Worm (Caenorhabditis elegans) whole organism, young adult: ENCODE results near the gene fbxb-22.

Experiments used
- B0261.1 ChIP-seq: sonication (generic microtip); optimal IDR thresholded peaks from 2 replicates; lab custom pipeline; 2016; ENCODE audit warnings: mild to moderate bottlenecking, missing genetic modification characterization, moderate library complexity, missing compliant biosample characterization
- C06A6.2 ChIP-seq: fragments of 200-800 bp; sonication (Bioruptor generic); conservative IDR thresholded peaks from 2 replicates; pipeline ENCODE4 v1.3.6; 2022; ENCODE audit warnings: missing genetic modification characterization, missing compliant biosample characterization
- F52B5.7 ChIP-seq: sonication (generic microtip); optimal IDR thresholded peaks from 2 replicates; lab custom pipeline; 2016; ENCODE audit warnings: mild to moderate bottlenecking, missing genetic modification characterization, missing compliant biosample characterization
- K12H6.12 ChIP-seq: fragments of 200-800 bp; sonication (Bioruptor generic); optimal IDR thresholded peaks from 2 replicates; lab custom pipeline; 2018; ENCODE audit warnings: mild to moderate bottlenecking, missing genetic modification characterization, missing compliant biosample characterization
- T26A5.8 ChIP-seq: sonication (generic microtip); optimal IDR thresholded peaks from 2 replicates; lab custom pipeline; 2016; ENCODE audit warnings: missing genetic modification characterization, missing compliant biosample characterization
- ama-1 ChIP-seq, 3 experiments: fragments of 150-350 bp in 1 of 3; sonication (generic microtip) in 2 of 3; optimal IDR thresholded peaks; 2 replicates each; lab custom pipeline; 2014 to 2018; ENCODE audit warnings: missing biosample characterization in 2 of 3, missing genetic modification characterization in 2 of 3, missing genetic modification reagents in 2 of 3
- aptf-3 ChIP-seq: fragments of 200-800 bp; sonication (Bioruptor generic); IDR thresholded peaks from 2 replicates; pipeline ENCODE4 v1.3.6; 2022; ENCODE audit warnings: missing genetic modification characterization, missing compliant biosample characterization
- attf-5 ChIP-seq: fragments of 200-800 bp; sonication (Bioruptor generic); optimal IDR thresholded peaks from 2 replicates; lab custom pipeline; 2018; ENCODE audit warnings: mild to moderate bottlenecking, missing genetic modification characterization, missing compliant biosample characterization
- attf-6 ChIP-seq: fragments of 200-800 bp; sonication (Bioruptor generic); IDR thresholded peaks from 2 replicates; pipeline ENCODE4 v1.3.6; 2022; ENCODE audit warnings: missing genetic modification reagents, missing genetic modification characterization, missing compliant biosample characterization
- ccch-3 ChIP-seq: fragments of 200-800 bp; sonication (Bioruptor generic); optimal IDR thresholded peaks from 2 replicates; lab custom pipeline; 2018; ENCODE audit warnings: mild to moderate bottlenecking, missing genetic modification characterization, missing compliant biosample characterization
- cebp-1 ChIP-seq, 2 experiments: fragments of 200-800 bp in 1 of 2; sonication (Bioruptor generic) in 1 of 2; sonication (generic microtip) in 1 of 2; IDR thresholded peaks in 1 of 2; optimal IDR thresholded peaks in 1 of 2; 2 replicates each; pipeline versions ENCODE4 v1.3.6 to Lab custom; 2017 to 2022; ENCODE audit warnings: missing compliant biosample characterization in 2 of 2, missing genetic modification characterization in 2 of 2, mild to moderate bottlenecking in 1 of 2, missing genetic modification reagents in 1 of 2, moderate library complexity in 1 of 2
- cebp-2 ChIP-seq: fragments of 200-800 bp; sonication (Bioruptor generic); IDR thresholded peaks from 2 replicates; pipeline ENCODE4 v1.3.6; 2022; ENCODE audit warnings: missing genetic modification characterization, missing compliant biosample characterization
- ceh-100 ChIP-seq: fragments of 200-800 bp; sonication (Bioruptor generic); IDR thresholded peaks from 2 replicates; pipeline ENCODE4 v1.3.6; 2022; ENCODE audit warnings: missing genetic modification reagents, missing genetic modification characterization, missing compliant biosample characterization
- ceh-91 ChIP-seq: fragments of 200-800 bp; sonication (Bioruptor generic); IDR thresholded peaks from 2 replicates; pipeline ENCODE4 v1.3.6; 2022; ENCODE audit warnings: missing genetic modification reagents, missing genetic modification characterization, missing compliant biosample characterization
- chd-7 ChIP-seq: sonication (generic microtip); optimal IDR thresholded peaks from 2 replicates; lab custom pipeline; 2016; ENCODE audit warnings: mild to moderate bottlenecking, missing genetic modification characterization, moderate library complexity, missing compliant biosample characterization
- die-1 ChIP-seq: sonication (generic microtip); optimal IDR thresholded peaks from 2 replicates; lab custom pipeline; 2016; ENCODE audit warnings: missing genotype, mild to moderate bottlenecking, missing genetic modification characterization, missing compliant biosample characterization
- dox-1 ChIP-seq: fragments of 200-800 bp; sonication (Bioruptor generic); IDR thresholded peaks from 2 replicates; pipeline ENCODE4 v1.3.6; 2022; ENCODE audit warnings: missing genetic modification reagents, missing genetic modification characterization, missing compliant biosample characterization
- egrh-3 ChIP-seq: fragments of 200-800 bp; sonication (Bioruptor generic); IDR thresholded peaks from 2 replicates; pipeline ENCODE4 v1.3.6; 2022; ENCODE audit warnings: missing genetic modification reagents, missing genetic modification characterization, missing compliant biosample characterization
- hlh-12 ChIP-seq: sonication (generic microtip); optimal IDR thresholded peaks from 2 replicates; lab custom pipeline; 2016; ENCODE audit warnings: missing genetic modification characterization, missing compliant biosample characterization
- hlh-26 ChIP-seq: fragments of 200-800 bp; sonication (Bioruptor generic); conservative IDR thresholded peaks from 2 replicates; pipeline ENCODE4 v1.3.6; 2022; ENCODE audit warnings: missing genetic modification reagents, missing genetic modification characterization, missing compliant biosample characterization
- hmg-1.2 ChIP-seq: fragments of 200-800 bp; sonication (Bioruptor generic); IDR thresholded peaks from 2 replicates; pipeline ENCODE4 v1.3.6; 2022; ENCODE audit warnings: missing genetic modification reagents, missing genetic modification characterization, missing compliant biosample characterization
- hrde-1 ChIP-seq: sonication (generic microtip); optimal IDR thresholded peaks from 2 replicates; lab custom pipeline; 2016; ENCODE audit warnings: missing genetic modification characterization, mild to moderate bottlenecking, missing compliant biosample characterization, moderate library complexity, missing genotype, missing genetic modification reagents, borderline replicate concordance
- lin-26 ChIP-seq: fragments of 200-800 bp; sonication (Bioruptor generic); IDR thresholded peaks from 2 replicates; pipeline ENCODE4 v1.3.6; 2022; ENCODE audit warnings: missing genetic modification reagents, missing genetic modification characterization, missing compliant biosample characterization
- lin-40 ChIP-seq: sonication (generic microtip); optimal IDR thresholded peaks from 2 replicates; lab custom pipeline; 2016; ENCODE audit warnings: missing genetic modification characterization, mild to moderate bottlenecking, missing compliant biosample characterization, missing genotype, missing genetic modification reagents
- nfyb-1 ChIP-seq: fragments of 200-800 bp; sonication (Bioruptor generic); IDR thresholded peaks from 2 replicates; pipeline ENCODE4 v1.3.6; 2022; ENCODE audit warnings: missing genetic modification reagents, missing genetic modification characterization, missing compliant biosample characterization
- nhr-27 ChIP-seq: fragments of 200-800 bp; sonication (Bioruptor generic); optimal IDR thresholded peaks from 2 replicates; lab custom pipeline; 2018; ENCODE audit warnings: mild to moderate bottlenecking, missing genetic modification characterization, moderate library complexity, missing compliant biosample characterization
- nhr-80 ChIP-seq: sonication (generic microtip); optimal IDR thresholded peaks from 2 replicates; lab custom pipeline; 2016; ENCODE audit warnings: missing genetic modification characterization, missing compliant biosample characterization
- pbrm-1 ChIP-seq: fragments of 200-800 bp; sonication (Bioruptor generic); IDR thresholded peaks from 2 replicates; pipeline ENCODE4 v1.3.6; 2022; ENCODE audit warnings: missing genetic modification reagents, missing genetic modification characterization, missing compliant biosample characterization
- pha-4 ChIP-seq: fragments of 150-350 bp; sonication (generic microtip); optimal IDR thresholded peaks from 2 replicates; lab custom pipeline; 2014; ENCODE audit warnings: missing biosample characterization, missing genetic modification reagents, missing genetic modification characterization
- rpc-1 ChIP-seq, 2 experiments: fragments of 150-350 bp in 1 of 2; sonication (generic microtip) in 1 of 2; optimal IDR thresholded peaks; 2 replicates each; lab custom pipeline; 2014 to 2018; ENCODE audit warnings: missing biosample characterization in 1 of 2, missing genetic modification characterization in 1 of 2, missing genetic modification reagents in 1 of 2, missing genotype in 1 of 2
- snpc-4 ChIP-seq, 5 experiments: fragments of 150-350 bp in 1 of 5; sonication (generic microtip) in 4 of 5; optimal IDR thresholded peaks; 2 replicates each; lab custom pipeline; 2014 to 2018; ENCODE audit warnings: missing genetic modification characterization in 5 of 5, missing biosample characterization in 3 of 5, antibody characterized with exemption in 2 of 5, mild to moderate bottlenecking in 2 of 5, missing compliant biosample characterization in 2 of 5, missing genotype in 2 of 5, moderate library complexity in 2 of 5, missing genetic modification reagents in 1 of 5
- tbp1 ChIP-seq: fragments of 200-800 bp; sonication (Bioruptor generic); optimal IDR thresholded peaks from 2 replicates; lab custom pipeline; 2018; ENCODE audit warnings: mild to moderate bottlenecking, missing genetic modification characterization, missing compliant biosample characterization
- tlf-1 ChIP-seq: fragments of 200-800 bp; sonication (Bioruptor generic); optimal IDR thresholded peaks from 2 replicates; lab custom pipeline; 2018; ENCODE audit warnings: mild to moderate bottlenecking, missing genetic modification characterization, missing compliant biosample characterization
- xnd-1 ChIP-seq: sonication (generic microtip); optimal IDR thresholded peaks from 2 replicates; lab custom pipeline; 2016; ENCODE audit warnings: missing genotype, missing genetic modification reagents, missing genetic modification characterization, missing compliant biosample characterization
- zfh-2 ChIP-seq: fragments of 200-800 bp; sonication (Bioruptor generic); conservative IDR thresholded peaks from 2 replicates; pipeline ENCODE4 v1.3.6; 2022; ENCODE audit warnings: missing genetic modification reagents, missing genetic modification characterization, missing compliant biosample characterization
- ztf-18 ChIP-seq: sonication (generic microtip); optimal IDR thresholded peaks from 2 replicates; lab custom pipeline; 2016; ENCODE audit warnings: missing genotype, mild to moderate bottlenecking, missing genetic modification characterization, missing compliant biosample characterization
- ztf-25 ChIP-seq: fragments of 200-800 bp; sonication (Bioruptor generic); IDR thresholded peaks from 2 replicates; pipeline ENCODE4 v1.3.6; 2022; ENCODE audit warnings: missing genetic modification reagents, missing genetic modification characterization, missing compliant biosample characterization
- ztf-6 ChIP-seq: fragments of 200-800 bp; sonication (Bioruptor generic); IDR thresholded peaks from 2 replicates; pipeline ENCODE4 v1.3.6; 2022; ENCODE audit warnings: missing genetic modification reagents, missing genetic modification characterization, missing compliant biosample characterization

Gene fbxb-22

DNA sequence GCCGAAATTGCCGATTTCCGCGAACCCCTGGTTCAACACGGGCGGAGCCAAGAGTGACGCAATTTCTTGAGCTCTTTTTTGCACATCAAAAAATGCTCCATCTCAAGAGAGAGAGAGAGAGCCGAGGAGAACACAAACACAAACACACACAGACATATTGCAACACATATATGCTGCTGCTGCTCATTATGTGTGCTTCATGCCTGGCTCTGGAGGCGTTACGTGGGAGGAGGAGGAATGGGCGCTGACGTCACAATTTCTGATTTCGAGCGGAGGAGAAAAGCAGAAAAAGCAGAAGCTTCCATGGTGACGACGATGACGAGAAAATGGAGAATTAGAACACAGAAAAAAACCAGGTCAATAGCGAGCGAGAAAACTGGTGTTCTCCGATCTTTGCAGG lies 47.5 kb downstream of the fbxb-22 start (continued):
- TF ChIP-seq die-1 (tag; lab: Kevin White, UChicago) = peak; percentile 42
- no peak for TF ChIP-seq xnd-1 (tag; lab: Kevin White, UChicago)
- no peak for TF ChIP-seq rpc-1 (optimal IDR thresholded peaks at IDR 0.05; lab: Kevin White, UChicago)
- no peak for TF ChIP-seq rpc-1 (tag; optimal IDR thresholded peaks at IDR 0.05; lab: Kevin White, UChicago)
- no peak for TF ChIP-seq C06A6.2 (GFP tag; lab: Robert Waterston, UW)
- TF ChIP-seq tbp1 (GFP tag; lab: Kevin White, UChicago) = no peak
- no peak for TF ChIP-seq hmg-1.2
- TF ChIP-seq cebp-2 = no peak
- TF ChIP-seq T26A5.8 (tag; lab: Kevin White, UChicago) = no peak
- TF ChIP-seq chd-7 = no peak
- TF ChIP-seq zfh-2 (GFP tag; lab: Robert Waterston, UW) = peak; percentile 74
- TF ChIP-seq cebp-1 (GFP tag; IDR thresholded peaks at IDR 0.05; lab: Robert Waterston, UW) = no peak; the same call in 1 of the 2 replicates
- peak; percentile 49 for TF ChIP-seq cebp-1 (tag; optimal IDR thresholded peaks at IDR 0.05; lab: Kevin White, UChicago)
- TF ChIP-seq hrde-1 (tag; lab: Kevin White, UChicago) = no peak
- TF ChIP-seq attf-6 (GFP tag; lab: Robert Waterston, UW) = no peak
- TF ChIP-seq aptf-3 (GFP tag; lab: Robert Waterston, UW) = no peak
- TF ChIP-seq ceh-91 (GFP tag; lab: Robert Waterston, UW) = no peak
- no peak for TF ChIP-seq tlf-1
- 0 out of 2 replicates have a peak, but pooled peaks have one; percentile 12 for TF ChIP-seq dox-1 (GFP tag; lab: Robert Waterston, UW)

DNA sequence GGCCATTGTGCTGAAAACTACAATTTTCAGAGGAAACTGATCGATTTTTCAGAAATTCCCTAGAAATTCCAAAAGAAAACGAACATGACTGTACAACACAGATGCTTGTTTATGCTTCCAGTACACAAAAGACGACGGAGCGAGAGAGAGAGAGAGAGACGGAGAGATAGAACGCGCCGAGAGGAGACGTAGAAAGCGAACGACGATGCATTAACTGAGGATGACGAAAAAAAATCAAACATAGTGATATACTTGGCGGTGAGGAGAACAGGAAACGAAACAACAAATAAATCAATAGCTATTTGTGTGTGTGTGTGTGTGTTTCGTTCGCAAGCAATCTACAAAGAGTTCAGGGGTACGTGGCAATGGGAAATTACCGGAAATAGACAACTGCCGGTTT lies 48.8 kb downstream of the fbxb-22 start:
- no peak for TF ChIP-seq ccch-3 (GFP tag; lab: Kevin White, UChicago)
- TF ChIP-seq nhr-80 (tag; lab: Kevin White, UChicago) = peak; percentile 30
- TF ChIP-seq pbrm-1 (GFP tag; lab: Robert Waterston, UW) = no peak
- TF ChIP-seq nfyb-1 (GFP tag; lab: Robert Waterston, UW) = 0 out of 2 replicates have a peak, but pooled peaks have one; percentile 17
- peak; percentile 73 for TF ChIP-seq pha-4 (tag; lab: Kevin White, UChicago)
- TF ChIP-seq hlh-26 (GFP tag; lab: Robert Waterston, UW) = no peak
- no peak for TF ChIP-seq ztf-25 (GFP tag; lab: Robert Waterston, UW)
- TF ChIP-seq snpc-4 (GFP tag; optimal IDR thresholded peaks at IDR 0.05; lab: Kevin White, UChicago) = no peak
- no peak for TF ChIP-seq snpc-4 (tag; optimal IDR thresholded peaks at IDR 0.05; lab: Kevin White, UChicago)
- peak; percentile 76; the same call in 1 of the 2 replicates for TF ChIP-seq hmg-1.2
- TF ChIP-seq attf-5 (GFP tag; lab: Kevin White, UChicago) = peak; percentile 55
- TF ChIP-seq hlh-12 (tag; lab: Kevin White, UChicago) = no peak
- peak; percentile 16; the same call in 1 of the 2 replicates for TF ChIP-seq ceh-100
- TF ChIP-seq B0261.1 (tag; lab: Kevin White, UChicago) = no peak
- TF ChIP-seq nhr-27 (tag; lab: Kevin White, UChicago) = no peak
- TF ChIP-seq lin-26 (GFP tag; lab: Robert Waterston, UW) = no peak
- no peak for TF ChIP-seq cebp-1 (GFP tag; IDR thresholded peaks at IDR 0.05; lab: Robert Waterston, UW)
- peak; percentile 15 for TF ChIP-seq cebp-1 (tag; optimal IDR thresholded peaks at IDR 0.05; lab: Kevin White, UChicago)
- no peak for TF ChIP-seq ztf-6 (GFP tag; lab: Robert Waterston, UW)
- TF ChIP-seq lin-40 (tag; lab: Kevin White, UChicago) = peak; percentile 7
- TF ChIP-seq egrh-3 (GFP tag; lab: Robert Waterston, UW) = no peak
- TF ChIP-seq ama-1 (optimal IDR thresholded peaks at IDR 0.05; lab: Kevin White, UChicago) = no peak
- no peak for TF ChIP-seq ama-1 (GFP tag; optimal IDR thresholded peaks at IDR 0.05; lab: Kevin White, UChicago)
- no peak for TF ChIP-seq K12H6.12
- TF ChIP-seq F52B5.7 = no peak
- TF ChIP-seq ceh-91 (GFP tag; lab: Robert Waterston, UW) = no peak
- TF ChIP-seq ztf-18 (tag; lab: Kevin White, UChicago) = no peak
- TF ChIP-seq dox-1 (GFP tag; lab: Robert Waterston, UW) = 0 out of 2 replicates have a peak, but pooled peaks have one; percentile 25
